Fruit fly (Drosophila melanogaster) whole organism, wandering third instar larva: ENCODE data around the gene CG1847.

ENCODE experiments used
- CG9705 ChIP-seq: fragments of 200-800 bp; sonication (Bioruptor generic); optimal IDR thresholded peaks from 2 replicates; lab custom pipeline; 2018; ENCODE audit warnings: missing biosample characterization, mild to moderate bottlenecking, missing genetic modification characterization
- Dfd ChIP-seq: fragments of >200 bp; optimal IDR thresholded peaks from 2 replicates; lab custom pipeline; 2017; ENCODE audit warnings: missing biosample characterization, missing genetic modification characterization
- Mio ChIP-seq: sonication (Bioruptor generic); optimal IDR thresholded peaks from 2 replicates; lab custom pipeline; 2016; ENCODE audit warnings: missing biosample characterization, missing genetic modification characterization
- Myc ChIP-seq: fragments of >200 bp; optimal IDR thresholded peaks from 2 replicates; lab custom pipeline; 2017
- N ChIP-seq: fragments of >200 bp; optimal IDR thresholded peaks from 2 replicates; lab custom pipeline; 2018; ENCODE audit warnings: missing biosample characterization, missing external identifiers, missing genetic modification characterization
- OdsH ChIP-seq: fragments of 200-800 bp; sonication (Bioruptor generic); optimal IDR thresholded peaks from 2 replicates; lab custom pipeline; 2016; ENCODE audit warnings: missing biosample characterization, mild to moderate bottlenecking, missing genetic modification characterization
- Vsx2 ChIP-seq: fragments of 200-300, 225-300 bp; sonication (Bioruptor generic); optimal IDR thresholded peaks from 2 replicates; lab custom pipeline; 2018; ENCODE audit warnings: missing biosample characterization, missing genetic modification characterization; ENCODE audit not compliant: partially characterized antibody
- dl ChIP-seq, 2 experiments: fragments of 175-275, 200-275 bp in 1 of 2; fragments of 200-275 bp in 1 of 2; sonication (Bioruptor generic); optimal IDR thresholded peaks; lab custom pipeline; 2018; ENCODE audit warnings: mild to moderate bottlenecking in 2 of 2, missing biosample characterization in 2 of 2, missing genetic modification characterization in 2 of 2, moderate library complexity in 2 of 2; ENCODE audit not compliant: partially characterized antibody in 2 of 2, insufficient read depth in 1 of 2
- ey ChIP-seq: fragments of 200-800 bp; sonication (Bioruptor generic); optimal IDR thresholded peaks from 2 replicates; lab custom pipeline; 2016; ENCODE audit warnings: missing biosample characterization, missing genetic modification characterization
- h ChIP-seq: fragments of 200-800 bp; sonication (Bioruptor generic); optimal IDR thresholded peaks from 3 replicates; lab custom pipeline; 2016; ENCODE audit warnings: missing biosample characterization, mild to moderate bottlenecking, missing genetic modification characterization
- lola ChIP-seq: fragments of >200 bp; optimal IDR thresholded peaks from 2 replicates; lab custom pipeline; 2017; ENCODE audit warnings: missing biosample characterization, missing genetic modification characterization
- pan ChIP-seq: fragments of >200 bp; optimal IDR thresholded peaks from 2 replicates; lab custom pipeline; 2017
- usp ChIP-seq: fragments of >200 bp; optimal IDR thresholded peaks from 2 replicates; lab custom pipeline; 2017; ENCODE audit warnings: missing biosample characterization, missing genetic modification characterization

DNA sequence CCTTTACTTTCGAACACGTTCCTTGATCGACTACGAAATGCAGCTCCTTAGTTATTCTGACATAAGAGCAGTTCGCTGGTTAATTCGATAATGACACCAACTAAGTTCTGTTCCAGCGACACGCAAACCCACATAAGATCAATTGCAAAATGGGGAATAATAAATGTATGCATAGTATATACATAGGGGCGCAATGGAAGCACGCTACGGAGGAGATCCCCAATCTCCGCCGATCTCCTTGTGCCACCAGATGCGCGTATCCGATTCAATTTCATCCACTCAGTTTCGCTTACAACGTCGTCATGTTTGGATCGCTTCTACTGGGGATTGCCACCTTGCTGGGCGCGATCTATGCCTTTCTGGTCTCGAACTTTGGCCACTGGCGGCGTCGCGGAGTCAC is 29.7 kb upstream of the CG1847 start, which contains the start of gene Cyp28c1:
- TF ChIP-seq dl (GFP tag; optimal IDR thresholded peaks at IDR 0.05; lab: Kevin White, UChicago; ENCODE audit: insufficient read depth in 1 of 2, partially characterized antibody in 2 of 2) = no peak
- no peak for TF ChIP-seq lola (GFP tag; lab: Kevin White, UChicago)
- TF ChIP-seq h = no peak
- no peak for TF ChIP-seq usp (GFP tag; lab: Kevin White, UChicago)
- TF ChIP-seq CG9705 (GFP tag; lab: Kevin White, UChicago) = no peak
- no peak for TF ChIP-seq pan (lab: Kevin White, UChicago)
- no peak for TF ChIP-seq OdsH
- TF ChIP-seq N (GFP tag; lab: Kevin White, UChicago) = no peak
- no peak for TF ChIP-seq Dfd (GFP tag; lab: Kevin White, UChicago)
- TF ChIP-seq Mio (GFP tag; lab: Kevin White, UChicago) = no peak
- TF ChIP-seq Vsx2 (GFP tag; lab: Kevin White, UChicago) = no peak
- no peak for TF ChIP-seq Myc
- TF ChIP-seq ey (GFP tag; lab: Kevin White, UChicago) = no peak
